Fruit fly (Drosophila melanogaster): Measurements from ENCODE around the gene CG15357.
A peak's percentile ranks its signal among the peaks of the same experiment; 100 is the strongest.

Gene CG15357

DNA sequence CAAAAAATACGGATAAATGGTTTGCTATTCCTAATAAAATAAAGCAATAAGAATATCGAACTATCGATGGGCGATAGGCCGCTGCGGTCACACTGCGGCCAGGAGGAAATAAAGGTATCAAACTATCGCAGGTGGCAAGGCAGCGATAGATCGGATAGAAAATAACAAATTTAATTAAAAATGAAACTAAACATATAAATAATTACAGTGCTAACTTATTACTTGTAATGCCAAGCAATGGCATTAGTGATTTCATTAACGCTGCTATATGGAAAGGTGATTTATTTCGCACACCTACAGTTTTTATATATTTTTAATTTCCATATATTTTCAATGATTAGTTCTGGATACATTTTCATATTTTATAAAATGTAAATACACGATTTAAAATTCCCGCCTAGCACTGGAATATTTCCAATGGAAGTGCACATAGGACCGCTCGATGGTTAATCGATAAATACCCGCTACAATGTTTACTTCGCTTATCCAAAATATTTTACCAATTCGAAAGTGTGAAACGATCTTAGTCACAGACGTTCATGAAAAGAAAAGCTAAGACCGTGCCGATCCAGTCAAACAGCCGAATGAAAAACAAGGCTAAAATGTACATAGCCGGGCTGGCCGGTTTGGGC is 35.3 kb upstream of the CG15357 start, which contains the start of the genes CG15356 and CG15362 (continued):
- TF ChIP-seq CG12659 (GFP tag; optimal IDR thresholded peaks at IDR 0.05): peak; percentile 83
- peak; percentile 9 for TF ChIP-seq Lhr (GFP tag; optimal IDR thresholded peaks at IDR 0.05)
- no peak for TF ChIP-seq CG4404 (GFP tag; IDR thresholded peaks at IDR 0.05)
- peak; percentile 63 for TF ChIP-seq slbo (GFP tag; IDR thresholded peaks at IDR 0.05)
- peak; percentile 84 for TF ChIP-seq MBD-R2 (GFP tag; IDR thresholded peaks at IDR 0.05)
- peak; percentile 13 for TF ChIP-seq CG18476 (GFP tag; optimal IDR thresholded peaks at IDR 0.05)
- no peak for TF ChIP-seq lov (optimal IDR thresholded peaks at IDR 0.05)
- TF ChIP-seq lov (GFP tag; IDR thresholded peaks at IDR 0.05): no peak
- TF ChIP-seq tap (tag; optimal IDR thresholded peaks at IDR 0.05): no peak
- peak; percentile 27; the same call in 1 of the 2 replicates for TF ChIP-seq Drgx (GFP tag; IDR thresholded peaks at IDR 0.05)
- TF ChIP-seq ttk (GFP tag; IDR thresholded peaks at IDR 0.05): no peak
- no peak for TF ChIP-seq dimm (GFP tag; IDR thresholded peaks at IDR 0.05)
- no peak for TF ChIP-seq br (optimal IDR thresholded peaks at IDR 0.05)
- no peak for TF ChIP-seq ham (GFP tag; IDR thresholded peaks at IDR 0.05)
- peak; percentile 66; the same call in 2 of the 3 replicates for TF ChIP-seq Dbx (GFP tag; IDR thresholded peaks at IDR 0.05)
- TF ChIP-seq pan (optimal IDR thresholded peaks at IDR 0.05): no peak
- peak in 1 of 2 experiments; percentile 60 for TF ChIP-seq pan (GFP tag; optimal IDR thresholded peaks at IDR 0.05 in 1 of 2, IDR thresholded peaks at IDR 0.05 in 1 of 2)
- TF ChIP-seq toy (GFP tag; IDR thresholded peaks at IDR 0.05): no peak
- TF ChIP-seq D19B (GFP tag; optimal IDR thresholded peaks at IDR 0.05): peak; percentile 51
- no peak for TF ChIP-seq klu (GFP tag; IDR thresholded peaks at IDR 0.05)
- no peak for TF ChIP-seq ewg (GFP tag; optimal IDR thresholded peaks at IDR 0.05)
- no peak for TF ChIP-seq btn (GFP tag; optimal IDR thresholded peaks at IDR 0.05)
- no peak for TF ChIP-seq gce (GFP tag; IDR thresholded peaks at IDR 0.05)
- TF ChIP-seq CG14965 (GFP tag; optimal IDR thresholded peaks at IDR 0.05; ENCODE audit: borderline replicate concordance): no peak
- TF ChIP-seq NK7.1 (GFP tag; optimal IDR thresholded peaks at IDR 0.05): no peak
- no peak for TF ChIP-seq fd3F (GFP tag; optimal IDR thresholded peaks at IDR 0.05)
- TF ChIP-seq CG3847 (GFP tag; IDR thresholded peaks at IDR 0.05): peak; percentile 48
- peak; percentile 53 for TF ChIP-seq CG10267 (tag; optimal IDR thresholded peaks at IDR 0.05)
- no peak for TF ChIP-seq fd64A (GFP tag; optimal IDR thresholded peaks at IDR 0.05)
- peak; percentile 43 for TF ChIP-seq HmgZ (tag; optimal IDR thresholded peaks at IDR 0.05)
- peak; percentile 22 for TF ChIP-seq ind (GFP tag; optimal IDR thresholded peaks at IDR 0.05)
- peak; percentile 62 for TF ChIP-seq Dek (tag; optimal IDR thresholded peaks at IDR 0.05)
- no peak for TF ChIP-seq Nf-YB (GFP tag; optimal IDR thresholded peaks at IDR 0.05)
- TF ChIP-seq ro (GFP tag; IDR thresholded peaks at IDR 0.05): no peak
- TF ChIP-seq amos (GFP tag; IDR thresholded peaks at IDR 0.05; ENCODE audit: partially characterized antibody): peak; percentile 99
- no peak for TF ChIP-seq Sry-β (GFP tag; optimal IDR thresholded peaks at IDR 0.05)
- TF ChIP-seq CG1603 (tag; optimal IDR thresholded peaks at IDR 0.05): peak; percentile 71
- no peak for TF ChIP-seq hkb (optimal IDR thresholded peaks at IDR 0.05)
- TF ChIP-seq hkb (GFP tag; IDR thresholded peaks at IDR 0.05): no peak
- no peak for TF ChIP-seq shn (GFP tag; optimal IDR thresholded peaks at IDR 0.05)
- TF ChIP-seq cg (GFP tag; optimal IDR thresholded peaks at IDR 0.05): no peak
- no peak for TF ChIP-seq CG4730 (GFP tag; IDR thresholded peaks at IDR 0.05)
- TF ChIP-seq Ets97D (GFP tag; optimal IDR thresholded peaks at IDR 0.05): peak; percentile 86
- peak; percentile 98 for TF ChIP-seq tna (GFP tag; IDR thresholded peaks at IDR 0.05; ENCODE audit: partially characterized antibody)
- TF ChIP-seq al (GFP tag; IDR thresholded peaks at IDR 0.05): no peak
- TF ChIP-seq CG15514 (GFP tag; optimal IDR thresholded peaks at IDR 0.05): peak; percentile 65
- TF ChIP-seq Fer1 (GFP tag; optimal IDR thresholded peaks at IDR 0.05): peak; percentile 30
- TF ChIP-seq CG9932 (GFP tag; IDR thresholded peaks at IDR 0.05): peak; percentile 82
- TF ChIP-seq ems (GFP tag; optimal IDR thresholded peaks at IDR 0.05): peak; percentile 6
- TF ChIP-seq HLH4C (GFP tag; IDR thresholded peaks at IDR 0.05; ENCODE audit: partially characterized antibody): peak; percentile 98
- no peak for TF ChIP-seq ERR (GFP tag; optimal IDR thresholded peaks at IDR 0.05)
